Worm (Caenorhabditis elegans): ENCODE data around the gene glr-8.

The glr-8 gene

ce11 chrX:6499736-6500135 is 6.0 kb upstream of the glr-8 start, which contains the start of gene actl-1:
actl-1 (minus strand) TSS chrX:6499836.
- TF ChIP-seq Y55F3AM.14 (GFP tag; optimal IDR thresholded peaks at IDR 0.05) (no peak), lin-11 (tag; optimal IDR thresholded peaks at IDR 0.05) (no peak), snpc-4 (tag; optimal IDR thresholded peaks at IDR 0.05) (no peak), nhr-129 (tag; optimal IDR thresholded peaks at IDR 0.05) (no peak), nhr-25 (tag; optimal IDR thresholded peaks at IDR 0.05) (no peak), C34F6.9 (tag; optimal IDR thresholded peaks at IDR 0.05) (no peak), ceh-82 (tag; optimal IDR thresholded peaks at IDR 0.05) (no peak), R02D3.7 (tag; optimal IDR thresholded peaks at IDR 0.05) (no peak), alr-1 (tag; optimal IDR thresholded peaks at IDR 0.05) (no peak), ztf-1 (GFP tag; conservative IDR thresholded peaks at IDR 0.05) (no peak), nhr-237 (tag; optimal IDR thresholded peaks at IDR 0.05) (no peak)

ce11 chrX:6503148-6503547 is 2.6 kb upstream of the glr-8 start:
- TF ChIP-seq lin-39 (tag; optimal IDR thresholded peaks at IDR 0.05) (no peak), nhr-11 (tag; optimal IDR thresholded peaks at IDR 0.05) (no peak), dmd-4 (tag; optimal IDR thresholded peaks at IDR 0.05) (no peak), fos-1 (tag; optimal IDR thresholded peaks at IDR 0.05) (peak; percentile 20)

ce11 chrX:6505008-6505407 is 772 bp upstream of the glr-8 start, which contains the start of gene cdf-1:
cdf-1 (minus strand) TSS chrX:6505143.
- TF ChIP-seq skn-1 (tag; optimal IDR thresholded peaks at IDR 0.05) (no peak), ztf-4 (tag; optimal IDR thresholded peaks at IDR 0.05) (no peak), snpc-4 (tag; optimal IDR thresholded peaks at IDR 0.05) (no peak), mbf-1 (tag; optimal IDR thresholded peaks at IDR 0.05) (no peak), ceh-82 (tag; optimal IDR thresholded peaks at IDR 0.05) (no peak), alr-1 (tag; optimal IDR thresholded peaks at IDR 0.05) (no peak), lin-13 (GFP tag; optimal IDR thresholded peaks at IDR 0.05) (peak; percentile 27), zag-1 (tag; optimal IDR thresholded peaks at IDR 0.05) (no peak), unc-62 (GFP tag; optimal IDR thresholded peaks at IDR 0.05) (no peak), egl-27 (tag; optimal IDR thresholded peaks at IDR 0.05) (no peak), lin-11 (tag; optimal IDR thresholded peaks at IDR 0.05) (no peak), nhr-23 (tag; optimal IDR thresholded peaks at IDR 0.05) (no peak), unc-55 (GFP tag; optimal IDR thresholded peaks at IDR 0.05) (peak; percentile 41), mdl-1 (tag; optimal IDR thresholded peaks at IDR 0.05) (no peak), dmd-4 (tag; optimal IDR thresholded peaks at IDR 0.05) (no peak), Y55F3AM.14 (GFP tag; optimal IDR thresholded peaks at IDR 0.05) (no peak), fos-1 (tag; optimal IDR thresholded peaks at IDR 0.05) (no peak), nhr-6 (tag; optimal IDR thresholded peaks at IDR 0.05) (peak; percentile 5), blmp-1 (tag; optimal IDR thresholded peaks at IDR 0.05; ENCODE audit: insufficient read depth) (no peak), aly-2 (tag; optimal IDR thresholded peaks at IDR 0.05) (no peak), elt-3 (tag; optimal IDR thresholded peaks at IDR 0.05) (no peak), F13H6.1 (tag; optimal IDR thresholded peaks at IDR 0.05) (no peak), nhr-129 (tag; optimal IDR thresholded peaks at IDR 0.05) (peak; percentile 51), nhr-10 (tag; optimal IDR thresholded peaks at IDR 0.05) (no peak), ztf-1 (GFP tag; conservative IDR thresholded peaks at IDR 0.05) (no peak), mab-5 (tag; optimal IDR thresholded peaks at IDR 0.05) (no peak), nhr-12 (tag; optimal IDR thresholded peaks at IDR 0.05) (no peak), crh-2 (tag; optimal IDR thresholded peaks at IDR 0.05) (no peak), gmeb-1 (tag; optimal IDR thresholded peaks at IDR 0.05) (no peak), lsy-2 (tag; optimal IDR thresholded peaks at IDR 0.05) (peak in 1 of 2 experiments; percentile 33)

ce11 chrX:6507734-6508133 is 2.0 kb downstream of the glr-8 start:
- TF ChIP-seq F13H6.1 (tag; optimal IDR thresholded peaks at IDR 0.05): no peak
- TF ChIP-seq crh-2 (tag; optimal IDR thresholded peaks at IDR 0.05): no peak

ce11 chrX:6509813-6510212 is 4.0 kb downstream of the glr-8 start:
- TF ChIP-seq crh-2 (tag; optimal IDR thresholded peaks at IDR 0.05) (no peak), nhr-25 (tag; optimal IDR thresholded peaks at IDR 0.05) (no peak), ZK546.5 (tag; optimal IDR thresholded peaks at IDR 0.05) (no peak), ztf-11 (tag; optimal IDR thresholded peaks at IDR 0.05) (no peak), skn-1 (tag; optimal IDR thresholded peaks at IDR 0.05) (no peak), nhr-6 (tag; optimal IDR thresholded peaks at IDR 0.05) (no peak), ceh-16 (tag; optimal IDR thresholded peaks at IDR 0.05) (no peak), egl-27 (tag; optimal IDR thresholded peaks at IDR 0.05) (no peak), nhr-23 (tag; optimal IDR thresholded peaks at IDR 0.05) (no peak), ama-1 (optimal IDR thresholded peaks at IDR 0.05) (no peak), snpc-4 (tag; optimal IDR thresholded peaks at IDR 0.05) (no peak), nhr-10 (tag; optimal IDR thresholded peaks at IDR 0.05) (no peak), nhr-129 (tag; optimal IDR thresholded peaks at IDR 0.05) (peak; percentile 44), ceh-82 (tag; optimal IDR thresholded peaks at IDR 0.05) (no peak), unc-55 (GFP tag; optimal IDR thresholded peaks at IDR 0.05) (no peak), mab-5 (tag; optimal IDR thresholded peaks at IDR 0.05) (no peak), sma-9 (GFP tag; optimal IDR thresholded peaks at IDR 0.05) (peak; percentile 38), sma-9 (tag; optimal IDR thresholded peaks at IDR 0.05) (no peak), fos-1 (tag; optimal IDR thresholded peaks at IDR 0.05) (no peak), R02D3.7 (tag; optimal IDR thresholded peaks at IDR 0.05) (no peak), nhr-237 (tag; optimal IDR thresholded peaks at IDR 0.05) (no peak), elt-3 (tag; optimal IDR thresholded peaks at IDR 0.05) (no peak), nhr-12 (tag; optimal IDR thresholded peaks at IDR 0.05) (no peak), lin-11 (tag; optimal IDR thresholded peaks at IDR 0.05) (no peak), lsy-2 (tag; optimal IDR thresholded peaks at IDR 0.05) (peak in 1 of 2 experiments; percentile 42), C34F6.9 (tag; optimal IDR thresholded peaks at IDR 0.05) (no peak), peb-1 (tag; optimal IDR thresholded peaks at IDR 0.05) (no peak), nhr-77 (tag; optimal IDR thresholded peaks at IDR 0.05) (no peak), F13H6.1 (tag; optimal IDR thresholded peaks at IDR 0.05) (peak; percentile 42)

Measured in whole organism, L2 larva.